Fruit fly (Drosophila melanogaster) whole organism: ENCODE results near the gene CG31326.

ENCODE experiments used
- CG8478 ChIP-seq: fragments of >200 bp; optimal IDR thresholded peaks from 2 replicates; lab custom pipeline; 2018; ENCODE audit warnings: inconsistent platforms
- Dll ChIP-seq: fragments of >200 bp; optimal IDR thresholded peaks from 2 replicates; lab custom pipeline; 2017
- EcR ChIP-seq, 2 experiments: fragments of >200 bp; optimal IDR thresholded peaks; 2 replicates each; lab custom pipeline; 2017; ENCODE audit warnings: missing biosample characterization in 2 of 2, missing genetic modification characterization in 2 of 2, missing genetic modification reagents in 2 of 2
- pan ChIP-seq: fragments of >200 bp; optimal IDR thresholded peaks from 2 replicates; lab custom pipeline; 2017
- psq ChIP-seq: fragments of >200 bp; optimal IDR thresholded peaks from 2 replicates; lab custom pipeline; 2017
- usp ChIP-seq: fragments of >200 bp; optimal IDR thresholded peaks from 2 replicates; lab custom pipeline; 2017; ENCODE audit warnings: missing biosample characterization, missing genetic modification characterization, mixed read lengths

DNA sequence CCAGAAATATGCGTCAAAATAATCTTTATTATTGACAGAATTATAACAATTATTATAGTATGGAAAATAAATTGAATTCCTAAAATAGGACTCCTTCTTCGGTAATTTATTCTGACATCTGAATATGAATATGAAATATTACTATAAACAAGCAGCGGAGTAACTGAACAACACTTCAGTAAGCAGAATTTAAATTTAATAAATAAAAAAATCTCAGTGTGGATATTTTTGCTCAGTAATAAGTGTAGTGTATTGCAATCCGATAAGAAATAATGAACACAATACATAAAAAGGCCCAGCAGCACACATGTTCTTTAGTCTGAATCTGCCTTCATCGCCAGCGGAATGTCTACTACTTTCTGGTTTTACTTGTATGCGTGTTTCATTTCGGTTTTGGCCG, 35.8 kb upstream of the CG31326 start, which contains the start of gene CG43179:
- TF ChIP-seq CG8478 (no peak), usp (GFP tag; lab: Kevin White, UChicago) (no peak), pan (lab: Kevin White, UChicago) (no peak), EcR (GFP tag; optimal IDR thresholded peaks at IDR 0.05; lab: Kevin White, UChicago) (no peak), psq (lab: Kevin White, UChicago) (no peak), Dll (lab: Kevin White, UChicago) (no peak)
